Fruit fly (Drosophila melanogaster) whole organism, wandering third instar larva: ENCODE measurements around the gene Wdr92.

Experiments
- Abd-B ChIP-seq: fragments of >200 bp; optimal IDR thresholded peaks from 2 replicates; lab custom pipeline; 2017; ENCODE audit warnings: missing biosample characterization, missing genetic modification characterization
- CG32264 ChIP-seq: fragments of 200-800 bp; sonication (Bioruptor generic); optimal IDR thresholded peaks from 2 replicates; lab custom pipeline; 2016; ENCODE audit warnings: missing biosample characterization, missing genetic modification characterization
- CG9705 ChIP-seq: fragments of 200-800 bp; sonication (Bioruptor generic); optimal IDR thresholded peaks from 2 replicates; lab custom pipeline; 2018; ENCODE audit warnings: missing biosample characterization, mild to moderate bottlenecking, missing genetic modification characterization
- CrebA ChIP-seq: fragments of 200-800 bp; sonication (Bioruptor generic); optimal IDR thresholded peaks from 2 replicates; lab custom pipeline; 2016; ENCODE audit warnings: missing biosample characterization, mild to moderate bottlenecking, missing genetic modification characterization, borderline replicate concordance
- Dif ChIP-seq: fragments of 200-275, 200-300 bp; sonication (Bioruptor generic); optimal IDR thresholded peaks from 2 replicates; lab custom pipeline; 2018; ENCODE audit warnings: missing biosample characterization, missing genetic modification characterization; ENCODE audit not compliant: partially characterized antibody
- GATAd ChIP-seq: sonication (Bioruptor generic); optimal IDR thresholded peaks from 2 replicates; lab custom pipeline; 2016; ENCODE audit warnings: missing biosample characterization, missing genetic modification characterization
- HLH106 ChIP-seq: fragments of 200-800 bp; optimal IDR thresholded peaks from 3 replicates; lab custom pipeline; 2019; ENCODE audit warnings: missing biosample characterization, mild to moderate bottlenecking, missing genetic modification characterization, moderate library complexity
- Hr78 ChIP-seq: fragments of >200 bp; optimal IDR thresholded peaks from 2 replicates; lab custom pipeline; 2017; ENCODE audit warnings: missing biosample characterization, missing genetic modification characterization
- Hr83 ChIP-seq: fragments of 200-300 bp; sonication (Bioruptor generic); optimal IDR thresholded peaks from 2 replicates; lab custom pipeline; 2016; ENCODE audit warnings: missing biosample characterization, mild to moderate bottlenecking, missing genetic modification characterization, moderate library complexity; ENCODE audit not compliant: poor library complexity, severe bottlenecking
- Jra ChIP-seq: sonication (Bioruptor generic); optimal IDR thresholded peaks from 2 replicates; lab custom pipeline; 2016; ENCODE audit warnings: missing biosample characterization, missing genetic modification characterization
- Mio ChIP-seq: sonication (Bioruptor generic); optimal IDR thresholded peaks from 2 replicates; lab custom pipeline; 2016; ENCODE audit warnings: missing biosample characterization, missing genetic modification characterization
- Myc ChIP-seq: fragments of >200 bp; optimal IDR thresholded peaks from 2 replicates; lab custom pipeline; 2017
- OdsH ChIP-seq: fragments of 200-800 bp; sonication (Bioruptor generic); optimal IDR thresholded peaks from 2 replicates; lab custom pipeline; 2016; ENCODE audit warnings: missing biosample characterization, mild to moderate bottlenecking, missing genetic modification characterization
- Rel ChIP-seq, 2 experiments: fragments of 200-800 bp; sonication (Bioruptor generic) in 1 of 2; optimal IDR thresholded peaks; 2 replicates in 1 of 2; 3 replicates in 1 of 2; lab custom pipeline; 2016 to 2019; ENCODE audit warnings: mild to moderate bottlenecking in 2 of 2, missing biosample characterization in 2 of 2, missing genetic modification characterization in 2 of 2, moderate library complexity in 1 of 2
- Sp1 ChIP-seq: fragments of 200-800 bp; sonication (Bioruptor generic); optimal IDR thresholded peaks from 3 replicates; lab custom pipeline; 2019; ENCODE audit warnings: missing biosample characterization, mild to moderate bottlenecking, missing genetic modification characterization, moderate library complexity
- Vsx2 ChIP-seq: fragments of 200-300, 225-300 bp; sonication (Bioruptor generic); optimal IDR thresholded peaks from 2 replicates; lab custom pipeline; 2018; ENCODE audit warnings: missing biosample characterization, missing genetic modification characterization; ENCODE audit not compliant: partially characterized antibody
- br ChIP-seq: fragments of 200-800 bp; sonication (Bioruptor generic); optimal IDR thresholded peaks from 2 replicates; lab custom pipeline; 2016; ENCODE audit warnings: missing biosample characterization, missing genetic modification characterization
- brk ChIP-seq: fragments of 200-800 bp; sonication (Bioruptor generic); optimal IDR thresholded peaks from 2 replicates; lab custom pipeline; 2016; ENCODE audit warnings: missing biosample characterization, mild to moderate bottlenecking, missing genetic modification characterization
- dsf ChIP-seq: sonication (Bioruptor generic); optimal IDR thresholded peaks from 2 replicates; lab custom pipeline; 2016; ENCODE audit warnings: missing biosample characterization, missing genetic modification characterization, borderline replicate concordance
- ey ChIP-seq: fragments of 200-800 bp; sonication (Bioruptor generic); optimal IDR thresholded peaks from 2 replicates; lab custom pipeline; 2016; ENCODE audit warnings: missing biosample characterization, missing genetic modification characterization
- foxo ChIP-seq, 2 experiments: fragments of 200-800 bp; sonication (Bioruptor generic); optimal IDR thresholded peaks; 2 replicates in 1 of 2; 3 replicates in 1 of 2; lab custom pipeline; 2016 to 2017; ENCODE audit warnings: missing biosample characterization in 2 of 2, missing genetic modification characterization in 2 of 2
- fru ChIP-seq: fragments of 200-800 bp; sonication (Bioruptor generic); optimal IDR thresholded peaks from 3 replicates; lab custom pipeline; 2016; ENCODE audit warnings: missing biosample characterization, mild to moderate bottlenecking, missing genetic modification characterization
- h ChIP-seq: fragments of 200-800 bp; sonication (Bioruptor generic); optimal IDR thresholded peaks from 3 replicates; lab custom pipeline; 2016; ENCODE audit warnings: missing biosample characterization, mild to moderate bottlenecking, missing genetic modification characterization
- jim ChIP-seq: fragments of 175-275, 200-325 bp; sonication (Bioruptor generic); optimal IDR thresholded peaks from 2 replicates; lab custom pipeline; 2016; ENCODE audit warnings: missing biosample characterization, mild to moderate bottlenecking, missing genetic modification characterization
- lola ChIP-seq: fragments of >200 bp; optimal IDR thresholded peaks from 2 replicates; lab custom pipeline; 2017; ENCODE audit warnings: missing biosample characterization, missing genetic modification characterization
- pan ChIP-seq: fragments of >200 bp; optimal IDR thresholded peaks from 2 replicates; lab custom pipeline; 2017
- psq ChIP-seq: fragments of 200-800 bp; sonication (Bioruptor generic); optimal IDR thresholded peaks from 3 replicates; lab custom pipeline; 2017; ENCODE audit warnings: missing biosample characterization, mild to moderate bottlenecking, missing genetic modification characterization, moderate library complexity
- sage ChIP-seq: fragments of 200-800 bp; sonication (Bioruptor generic); optimal IDR thresholded peaks from 2 replicates; lab custom pipeline; 2016; ENCODE audit warnings: missing biosample characterization, mild to moderate bottlenecking, missing genetic modification characterization
- sv ChIP-seq: fragments of 200-800 bp; sonication (Bioruptor generic); optimal IDR thresholded peaks from 3 replicates; lab custom pipeline; 2016; ENCODE audit warnings: missing biosample characterization, missing genetic modification characterization
- tai ChIP-seq: sonication (Bioruptor generic); optimal IDR thresholded peaks from 2 replicates; lab custom pipeline; 2016; ENCODE audit warnings: missing biosample characterization, missing genetic modification characterization
- usp ChIP-seq: fragments of >200 bp; optimal IDR thresholded peaks from 2 replicates; lab custom pipeline; 2017; ENCODE audit warnings: missing biosample characterization, missing genetic modification characterization
- woc ChIP-seq: sonication (Bioruptor generic); optimal IDR thresholded peaks from 2 replicates; lab custom pipeline; 2016; ENCODE audit warnings: missing biosample characterization, mild to moderate bottlenecking, missing genetic modification characterization

Wdr92 gene

DNA sequence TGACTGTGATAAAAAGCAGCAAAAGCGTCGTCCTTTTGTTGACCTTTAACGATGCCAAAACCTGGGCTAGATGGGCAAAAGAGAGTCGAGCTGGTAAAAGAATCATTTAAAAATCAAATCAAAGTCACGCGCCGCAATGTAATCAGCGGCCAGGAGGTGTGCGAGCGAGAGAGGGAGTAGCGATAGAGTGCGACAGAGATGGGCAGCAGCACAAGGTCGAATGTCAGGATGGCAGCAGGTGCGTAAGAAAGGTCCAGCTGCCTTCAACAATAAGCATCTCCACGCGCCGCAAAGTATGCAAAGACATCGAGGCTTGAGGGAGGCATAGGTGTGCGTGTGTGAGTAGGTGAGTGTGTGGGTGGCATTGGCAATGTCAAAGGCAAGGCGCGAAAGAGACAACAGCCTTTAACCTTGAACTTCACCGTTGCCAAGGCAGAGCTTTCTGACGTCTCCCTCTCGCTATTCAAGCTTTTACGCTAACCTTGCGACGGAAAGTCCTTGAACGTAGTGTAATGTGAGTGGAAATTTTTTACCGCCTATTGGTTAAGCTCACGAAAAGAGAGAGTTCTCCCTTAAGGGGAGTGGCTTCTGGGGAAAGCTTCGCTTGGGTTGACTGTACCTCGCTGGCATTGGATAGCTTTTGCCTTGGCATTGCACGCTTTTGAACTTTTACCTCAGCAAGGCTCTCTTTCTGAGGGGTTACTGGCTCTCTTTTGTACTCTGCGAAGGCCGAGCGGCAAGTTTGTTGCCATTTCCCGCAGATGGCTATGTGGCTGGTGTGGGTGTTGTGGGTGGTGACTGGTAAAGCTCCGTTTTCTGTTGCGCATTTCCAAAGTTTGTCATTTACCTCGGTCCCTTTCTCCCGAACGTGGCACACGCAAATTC is 22.0 kb downstream of the Wdr92 start:
- TF ChIP-seq ey (GFP tag; lab: Kevin White, UChicago) (no peak), Myc (lab: Kevin White, UChicago) (no peak), Dif (GFP tag; lab: Kevin White, UChicago) (no peak), dsf (no peak), Hr78 (no peak)

DNA sequence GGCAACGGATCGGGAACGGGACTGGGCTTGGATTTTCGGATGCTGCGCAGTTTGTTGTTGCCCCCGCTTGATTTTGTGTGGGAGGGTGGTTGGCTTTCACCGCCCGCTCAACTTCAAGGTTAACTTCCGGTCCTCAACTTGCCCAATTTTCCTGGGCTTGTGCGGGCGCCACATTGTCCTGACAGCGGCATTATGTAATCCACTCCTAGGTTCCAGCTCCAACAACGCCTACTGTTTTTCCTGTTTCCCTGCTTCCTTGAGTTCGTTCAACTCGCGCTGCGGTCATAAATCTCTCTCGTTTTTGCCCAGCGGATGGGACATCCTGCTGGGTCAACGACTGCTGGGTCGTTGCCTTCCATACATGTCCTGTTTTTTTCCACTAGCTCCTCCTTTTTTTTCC is 23.9 kb downstream of the Wdr92 start:
- TF ChIP-seq lola (GFP tag; lab: Kevin White, UChicago) (no peak), br (no peak)

DNA sequence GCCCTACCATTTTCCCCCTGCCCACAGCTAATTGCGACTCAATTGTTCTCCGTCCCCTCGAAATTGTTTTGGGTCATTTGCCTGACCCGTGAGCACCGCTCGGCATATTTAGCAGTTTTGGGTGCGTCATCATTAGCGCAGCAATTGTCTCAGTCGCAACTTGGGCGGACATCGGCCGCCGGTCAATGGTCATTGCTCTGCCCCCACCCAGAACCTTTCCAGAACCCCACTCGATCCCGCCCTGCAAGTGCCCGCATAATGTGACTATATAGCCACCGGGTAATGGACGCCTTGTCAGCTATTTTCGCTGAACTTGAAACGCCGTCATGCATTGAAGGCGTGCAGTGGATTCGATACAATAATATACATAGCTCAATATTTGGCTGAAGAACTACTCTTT is 25.1 kb downstream of the Wdr92 start:
- no peak for TF ChIP-seq tai (GFP tag; lab: Kevin White, UChicago)
- TF ChIP-seq CG32264 (GFP tag; lab: Kevin White, UChicago), result no peak
- TF ChIP-seq sv (GFP tag; lab: Kevin White, UChicago), result no peak
- no peak for TF ChIP-seq CG9705 (GFP tag; lab: Kevin White, UChicago)
- TF ChIP-seq pan (lab: Kevin White, UChicago), result no peak
- no peak for TF ChIP-seq brk (GFP tag; lab: Kevin White, UChicago)
- TF ChIP-seq Hr83 (GFP tag; lab: Kevin White, UChicago), result no peak
- no peak for TF ChIP-seq jim (GFP tag; lab: Kevin White, UChicago)
- TF ChIP-seq Sp1 (GFP tag; lab: Kevin White, UChicago), result no peak
- TF ChIP-seq lola (GFP tag; lab: Kevin White, UChicago), result no peak
- TF ChIP-seq fru (GFP tag; lab: Kevin White, UChicago), result no peak
- no peak for TF ChIP-seq GATAd (GFP tag; lab: Kevin White, UChicago)
- no peak for TF ChIP-seq Hr78
- TF ChIP-seq CrebA (GFP tag; lab: Kevin White, UChicago), result no peak
- no peak for TF ChIP-seq Mio
- TF ChIP-seq usp (GFP tag; lab: Kevin White, UChicago), result no peak
- TF ChIP-seq br, result no peak

DNA sequence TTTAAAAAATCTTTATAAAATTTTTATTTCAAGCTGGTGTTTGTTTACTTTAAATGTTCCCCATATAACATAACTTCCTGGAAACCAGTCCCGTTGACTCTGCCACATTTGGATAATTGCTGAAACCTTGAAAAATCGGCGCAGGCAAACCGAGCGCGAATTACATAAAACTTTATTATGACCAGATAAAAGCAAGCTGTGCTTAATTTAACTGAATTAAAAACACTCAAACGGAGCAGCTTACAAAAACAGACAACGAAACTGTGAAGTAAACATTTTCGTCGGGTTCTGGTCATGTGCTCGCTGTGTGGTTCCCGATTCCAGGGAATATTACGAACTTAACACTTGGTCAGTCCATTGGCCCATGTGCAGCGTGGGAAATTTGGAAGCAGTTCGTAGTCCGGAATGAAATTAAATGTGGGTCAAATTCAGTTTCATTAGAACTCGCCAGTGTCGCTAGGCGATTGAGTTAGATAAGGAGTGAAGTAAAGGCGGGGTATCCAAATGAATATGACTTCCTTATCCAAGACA is 25.9 kb downstream of the Wdr92 start:
- TF ChIP-seq HLH106 (tag; lab: Kevin White, UChicago), result no peak
- no peak for TF ChIP-seq Rel (GFP tag; optimal IDR thresholded peaks at IDR 0.05; lab: Kevin White, UChicago)
- TF ChIP-seq Rel (tag; optimal IDR thresholded peaks at IDR 0.05; lab: Kevin White, UChicago), result peak; percentile 51
- TF ChIP-seq brk (GFP tag; lab: Kevin White, UChicago), result no peak
- no peak for TF ChIP-seq sage (GFP tag; lab: Kevin White, UChicago)
- TF ChIP-seq OdsH (GFP tag; lab: Kevin White, UChicago), result no peak

DNA sequence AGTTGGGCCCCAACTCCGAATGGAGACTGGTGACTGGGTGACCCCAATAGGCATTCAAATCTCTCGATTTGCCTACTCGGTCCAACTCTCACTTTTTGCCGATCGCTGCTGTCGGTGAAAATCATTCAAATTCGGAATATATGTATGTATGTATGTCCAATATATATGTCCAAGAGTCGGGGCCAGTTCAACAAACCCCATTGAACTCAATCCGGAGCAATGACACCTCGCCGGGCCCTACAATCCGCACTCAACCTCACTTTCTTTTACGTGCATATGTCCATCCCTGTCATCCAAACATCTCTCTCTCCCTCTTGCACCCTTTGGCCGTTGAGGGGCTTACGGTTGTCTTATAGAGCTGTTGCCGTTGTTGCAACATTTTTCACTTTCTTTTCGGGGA is 27.1 kb downstream of the Wdr92 start:
- TF ChIP-seq Sp1 (GFP tag; lab: Kevin White, UChicago) (no peak), Vsx2 (no peak), woc (GFP tag; lab: Kevin White, UChicago) (no peak), Jra (GFP tag; lab: Kevin White, UChicago) (no peak), CrebA (GFP tag; lab: Kevin White, UChicago) (no peak), jim (GFP tag; lab: Kevin White, UChicago) (no peak), h (GFP tag; lab: Kevin White, UChicago) (no peak), foxo (GFP tag; optimal IDR thresholded peaks at IDR 0.05; lab: Kevin White, UChicago) (no peak), dsf (no peak), tai (GFP tag; lab: Kevin White, UChicago) (no peak), fru (GFP tag; lab: Kevin White, UChicago) (no peak), Dif (GFP tag; lab: Kevin White, UChicago) (no peak), Abd-B (GFP tag; lab: Kevin White, UChicago) (no peak), psq (no peak)
